Fruit fly (Drosophila melanogaster) whole organism, embryonic: ENCODE measurements around the gene CG13258.

Source experiments
- Adf1 ChIP-seq: fragments of 200-800 bp; sonication (Bioruptor generic); IDR thresholded peaks from 2 replicates; pipeline ENCODE4 v1.3.6; 2022; ENCODE audit warnings: missing biosample characterization, missing genetic modification characterization
- B-H1 ChIP-seq: fragments of 200-800 bp; sonication (Bioruptor generic); IDR thresholded peaks from 3 replicates; pipeline ENCODE4 v1.3.6; 2022; ENCODE audit warnings: missing biosample characterization, missing genetic modification characterization
- Bdp1 ChIP-seq: fragments of 200-800 bp; sonication (Bioruptor generic); optimal IDR thresholded peaks from 3 replicates; lab custom pipeline; 2016; ENCODE audit warnings: missing biosample characterization, missing genetic modification characterization
- Blimp-1 ChIP-seq: fragments of 200-800 bp; sonication (Bioruptor generic); optimal IDR thresholded peaks from 3 replicates; lab custom pipeline; 2018; ENCODE audit warnings: missing biosample characterization, missing genetic modification characterization, mild to moderate bottlenecking, moderate library complexity, missing genetic modification reagents
- CG10147 ChIP-seq: fragments of 200-800 bp; sonication (Bioruptor generic); optimal IDR thresholded peaks from 2 replicates; lab custom pipeline; 2019; ENCODE audit warnings: missing biosample characterization, mild to moderate bottlenecking, missing genetic modification characterization, moderate library complexity
- CG10431 ChIP-seq: fragments of 200-800 bp; sonication (Bioruptor generic); optimal IDR thresholded peaks from 3 replicates; lab custom pipeline; 2018; ENCODE audit warnings: missing biosample characterization, mild to moderate bottlenecking, missing genetic modification characterization
- CG11093 ChIP-seq: fragments of 200-800 bp; sonication (Bioruptor generic); IDR thresholded peaks from 3 replicates; pipeline ENCODE4 v1.3.6; 2022; ENCODE audit warnings: missing biosample characterization, missing genetic modification characterization
- CG11504 ChIP-seq: fragments of 200-800 bp; sonication (Bioruptor generic); optimal IDR thresholded peaks from 3 replicates; lab custom pipeline; 2019; ENCODE audit warnings: missing biosample characterization, mild to moderate bottlenecking, missing genetic modification characterization, moderate library complexity
- CG12071 ChIP-seq: fragments of 200-800 bp; sonication (Bioruptor generic); optimal IDR thresholded peaks from 3 replicates; lab custom pipeline; 2018; ENCODE audit warnings: missing biosample characterization, mild to moderate bottlenecking, missing genetic modification characterization
- CG18262 ChIP-seq: fragments of 200-800 bp; optimal IDR thresholded peaks from 3 replicates; lab custom pipeline; 2019; ENCODE audit warnings: missing biosample characterization, mild to moderate bottlenecking, missing genetic modification characterization, moderate library complexity
- CG2889 ChIP-seq: fragments of 200-800 bp; sonication (Bioruptor generic); IDR thresholded peaks from 3 replicates; pipeline ENCODE4 v1.3.6; 2022; ENCODE audit warnings: missing biosample characterization, missing genetic modification characterization
- CG32532 ChIP-seq: fragments of 200-800 bp; sonication (Bioruptor generic); IDR thresholded peaks from 2 replicates; pipeline ENCODE4 v1.3.6; 2022; ENCODE audit warnings: missing biosample characterization, missing genetic modification characterization
- CG6654 ChIP-seq: fragments of 200-800 bp; sonication (Bioruptor generic); optimal IDR thresholded peaks from 2 replicates; lab custom pipeline; 2017; ENCODE audit warnings: missing biosample characterization, mild to moderate bottlenecking, missing genetic modification characterization
- CG6765 ChIP-seq: fragments of 200-800 bp; sonication (Bioruptor generic); optimal IDR thresholded peaks from 3 replicates; lab custom pipeline; 2017; ENCODE audit warnings: missing biosample characterization, mild to moderate bottlenecking, missing genetic modification characterization
- CG8765 ChIP-seq: fragments of 200-800 bp; sonication (Bioruptor generic); IDR thresholded peaks from 2 replicates; pipeline ENCODE4 v1.3.6; 2022; ENCODE audit warnings: missing biosample characterization, missing genetic modification characterization
- CG8944 ChIP-seq: fragments of 200-800 bp; sonication (Bioruptor generic); optimal IDR thresholded peaks from 3 replicates; lab custom pipeline; 2016; ENCODE audit warnings: missing biosample characterization, missing genetic modification characterization
- Dip3 ChIP-seq: fragments of 200-800 bp; sonication (Bioruptor generic); optimal IDR thresholded peaks from 3 replicates; lab custom pipeline; 2016; ENCODE audit warnings: missing biosample characterization, missing genetic modification characterization
- Dll ChIP-seq: fragments of 200-800 bp; sonication (Bioruptor generic); IDR thresholded peaks from 4 replicates; pipeline ENCODE4 v1.3.6; 2022; ENCODE audit warnings: missing biosample characterization, missing genetic modification characterization; ENCODE audit not compliant: partially characterized antibody
- Dp ChIP-seq: fragments of 200-800 bp; sonication (Bioruptor generic); optimal IDR thresholded peaks from 2 replicates; lab custom pipeline; 2018; ENCODE audit warnings: missing biosample characterization, mild to moderate bottlenecking, missing genetic modification characterization, moderate library complexity
- E2f1 ChIP-seq: fragments of 200-800 bp; sonication (Bioruptor generic); IDR thresholded peaks from 2 replicates; pipeline ENCODE4 v1.3.6; 2022; ENCODE audit warnings: missing biosample characterization, missing genetic modification characterization
- GATAe ChIP-seq: fragments of 200-800 bp; sonication (Bioruptor generic); conservative IDR thresholded peaks from 2 replicates; pipeline ENCODE4 v1.3.6; 2022; ENCODE audit warnings: missing biosample characterization, missing genetic modification characterization
- HHEX ChIP-seq: fragments of 200-800 bp; sonication (Bioruptor generic); optimal IDR thresholded peaks from 3 replicates; lab custom pipeline; 2017; ENCODE audit warnings: missing biosample characterization, mild to moderate bottlenecking, missing genetic modification characterization, missing genetic modification reagents
- HLH3B ChIP-seq: fragments of 200-800 bp; sonication (Bioruptor generic); IDR thresholded peaks from 2 replicates; pipeline ENCODE4 v1.3.6; 2022; ENCODE audit warnings: missing biosample characterization, missing genetic modification characterization
- Pdp1 ChIP-seq, 2 experiments: fragments of 200-800 bp; sonication (Bioruptor generic); optimal IDR thresholded peaks; 3 replicates each; lab custom pipeline; 2016; ENCODE audit warnings: missing biosample characterization in 2 of 2, missing genetic modification characterization in 2 of 2, mild to moderate bottlenecking in 1 of 2, moderate library complexity in 1 of 2
- Stat92E ChIP-seq, 3 experiments: fragments of >200 bp in 2 of 3; fragments of 200-800 bp in 1 of 3; sonication (Bioruptor generic) in 1 of 3; optimal IDR thresholded peaks; 2 replicates each; lab custom pipeline; 2017 to 2019; ENCODE audit warnings: missing biosample characterization in 3 of 3, missing genetic modification characterization in 3 of 3, mild to moderate bottlenecking in 1 of 3, moderate library complexity in 1 of 3
- Taf1 ChIP-seq: fragments of 200-800 bp; sonication (Bioruptor generic); IDR thresholded peaks from 2 replicates; pipeline ENCODE4 v1.3.6; 2022; ENCODE audit warnings: missing biosample characterization, missing genetic modification characterization
- YL-1 ChIP-seq: fragments of 200-800 bp; sonication (Bioruptor generic); optimal IDR thresholded peaks from 3 replicates; lab custom pipeline; 2017; ENCODE audit warnings: missing biosample characterization, mild to moderate bottlenecking, missing genetic modification characterization
- amos ChIP-seq: fragments of 200-800 bp; sonication (Bioruptor generic); IDR thresholded peaks from 2 replicates; pipeline ENCODE4 v1.3.6; 2022; ENCODE audit warnings: missing biosample characterization, missing genetic modification characterization; ENCODE audit not compliant: partially characterized antibody
- ase ChIP-seq: fragments of 200-800 bp; sonication (Bioruptor generic); IDR thresholded peaks from 3 replicates; pipeline ENCODE4 v1.3.6; 2022; ENCODE audit warnings: missing biosample characterization, missing genetic modification characterization
- bcd ChIP-seq: fragments of 200-800 bp; sonication (Bioruptor generic); optimal IDR thresholded peaks from 2 replicates; lab custom pipeline; 2017; ENCODE audit warnings: missing biosample characterization, mild to moderate bottlenecking, missing genetic modification characterization
- cg ChIP-seq: fragments of 200-800 bp; sonication (Bioruptor generic); optimal IDR thresholded peaks from 3 replicates; lab custom pipeline; 2019; ENCODE audit warnings: missing biosample characterization, mild to moderate bottlenecking, missing genetic modification characterization, moderate library complexity
- chif ChIP-seq, 2 experiments: fragments of 200-800 bp; sonication (Bioruptor generic); optimal IDR thresholded peaks; 3 replicates each; lab custom pipeline; 2016; ENCODE audit warnings: missing biosample characterization in 2 of 2, missing genetic modification characterization in 2 of 2
- corto ChIP-seq: fragments of 200-800 bp; sonication (Bioruptor generic); optimal IDR thresholded peaks from 2 replicates; lab custom pipeline; 2016; ENCODE audit warnings: missing biosample characterization, mild to moderate bottlenecking, missing genetic modification characterization, moderate library complexity
- dan ChIP-seq: fragments of 200-800 bp; sonication (Bioruptor generic); IDR thresholded peaks from 2 replicates; pipeline ENCODE4 v1.3.6; 2022; ENCODE audit warnings: missing biosample characterization, missing genetic modification characterization
- esg ChIP-seq: fragments of 200-800 bp; sonication (Bioruptor generic); conservative IDR thresholded peaks from 2 replicates; pipeline ENCODE4 v1.3.6; 2022; ENCODE audit warnings: missing biosample characterization, missing genetic modification characterization
- fd3F ChIP-seq: fragments of 200-800 bp; sonication (Bioruptor generic); optimal IDR thresholded peaks from 2 replicates; lab custom pipeline; 2018; ENCODE audit warnings: missing biosample characterization, mild to moderate bottlenecking, missing genetic modification characterization, moderate library complexity
- ftz-f1 ChIP-seq: fragments of 200-800 bp; sonication (Bioruptor generic); optimal IDR thresholded peaks from 2 replicates; lab custom pipeline; 2016; ENCODE audit warnings: missing biosample characterization, missing genetic modification characterization
- gfzf ChIP-seq: fragments of 200-800 bp; sonication (Bioruptor generic); optimal IDR thresholded peaks from 2 replicates; lab custom pipeline; 2016; ENCODE audit warnings: missing biosample characterization, mild to moderate bottlenecking, missing genetic modification characterization, moderate library complexity
- h ChIP-seq: fragments of >200 bp; optimal IDR thresholded peaks from 2 replicates; lab custom pipeline; 2017
- mirr ChIP-seq: fragments of 200-800 bp; sonication (Bioruptor generic); optimal IDR thresholded peaks from 3 replicates; lab custom pipeline; 2018; ENCODE audit warnings: missing biosample characterization, mild to moderate bottlenecking, missing genetic modification characterization
- mld ChIP-seq: fragments of 200-800 bp; sonication (Bioruptor generic); IDR thresholded peaks from 3 replicates; pipeline ENCODE4 v1.3.6; 2022; ENCODE audit warnings: missing biosample characterization, missing genetic modification characterization; ENCODE audit not compliant: partially characterized antibody
- odd ChIP-seq: fragments of 200-800 bp; sonication (Bioruptor generic); optimal IDR thresholded peaks from 2 replicates; lab custom pipeline; 2017; ENCODE audit warnings: missing biosample characterization, mild to moderate bottlenecking, missing genetic modification characterization
- pan ChIP-seq, 4 experiments: fragments of >200 bp in 3 of 4; fragments of 200-800 bp in 1 of 4; sonication (Bioruptor generic) in 1 of 4; optimal IDR thresholded peaks in 3 of 4; IDR thresholded peaks in 1 of 4; 2 replicates each; pipeline versions ENCODE4 v1.3.6 to Lab custom; 2017 to 2022; ENCODE audit warnings: missing biosample characterization in 2 of 4, missing genetic modification characterization in 2 of 4, mixed read lengths in 1 of 4
- pum ChIP-seq: fragments of 200-800 bp; sonication (Bioruptor generic); optimal IDR thresholded peaks from 2 replicates; lab custom pipeline; 2016; ENCODE audit warnings: missing biosample characterization, missing genetic modification characterization
- salm ChIP-seq: fragments of 200-800 bp; sonication (Bioruptor generic); optimal IDR thresholded peaks from 2 replicates; lab custom pipeline; 2018; ENCODE audit warnings: missing biosample characterization, mild to moderate bottlenecking, missing genetic modification characterization
- sima ChIP-seq: fragments of 200-800 bp; sonication (Bioruptor generic); optimal IDR thresholded peaks from 2 replicates; lab custom pipeline; 2016; ENCODE audit warnings: missing biosample characterization, missing genetic modification characterization
- sr ChIP-seq: fragments of 200-800 bp; sonication (Bioruptor generic); IDR thresholded peaks from 3 replicates; pipeline ENCODE4 v1.3.6; 2022; ENCODE audit warnings: missing biosample characterization, missing genetic modification characterization
- tin ChIP-seq: fragments of 200-800 bp; sonication (Bioruptor generic); optimal IDR thresholded peaks from 3 replicates; lab custom pipeline; 2016; ENCODE audit warnings: missing biosample characterization, missing genetic modification characterization
- trh ChIP-seq: fragments of 200-800 bp; sonication (Bioruptor generic); optimal IDR thresholded peaks from 2 replicates; lab custom pipeline; 2016; ENCODE audit warnings: missing biosample characterization, missing genetic modification characterization
- yki ChIP-seq: fragments of >200 bp; optimal IDR thresholded peaks from 3 replicates; lab custom pipeline; 2018
- zen ChIP-seq: fragments of 200-800 bp; sonication (Bioruptor generic); optimal IDR thresholded peaks from 3 replicates; lab custom pipeline; 2018; ENCODE audit warnings: missing biosample characterization, mild to moderate bottlenecking, missing genetic modification characterization, moderate library complexity

The CG13258 gene

dm6 chr2L:16324833-16325232 is 32.0 kb upstream of the CG13258 start:
- TF ChIP-seq chif (GFP tag; optimal IDR thresholded peaks at IDR 0.05; lab: Kevin White, UChicago) (no peak), pum (GFP tag; lab: Kevin White, UChicago) (no peak), CG8944 (GFP tag; lab: Kevin White, UChicago) (no peak), Taf1 (GFP tag; lab: Robert Waterston, UW) (no peak), h (lab: Kevin White, UChicago) (no peak), amos (GFP tag; lab: Robert Waterston, UW) (no peak), CG8765 (GFP tag; lab: Robert Waterston, UW) (no peak), odd (GFP tag; lab: Kevin White, UChicago) (no peak), mirr (GFP tag; lab: Kevin White, UChicago) (peak; percentile 1), esg (GFP tag; lab: Robert Waterston, UW) (no peak), pan (optimal IDR thresholded peaks at IDR 0.05; lab: Kevin White, UChicago) (no peak), pan (GFP tag; optimal IDR thresholded peaks at IDR 0.05 in 1 of 2, IDR thresholded peaks at IDR 0.05 in 1 of 2) (peak in 1 of 2 experiments; percentile 74), sima (GFP tag; lab: Kevin White, UChicago) (no peak), GATAe (GFP tag; lab: Robert Waterston, UW) (no peak), Pdp1 (GFP tag; optimal IDR thresholded peaks at IDR 0.05; lab: Kevin White, UChicago) (no peak), sr (0 out of 3 replicates have a peak, but pooled peaks have one; percentile 8), HHEX (GFP tag; lab: Kevin White, UChicago) (no peak), zen (no peak), CG12071 (GFP tag; lab: Kevin White, UChicago) (no peak), salm (no peak), CG6765 (peak; percentile 9), fd3F (GFP tag; lab: Kevin White, UChicago) (no peak), HLH3B (GFP tag; lab: Robert Waterston, UW) (peak; percentile 7; the same call in 1 of the 2 replicates), dan (GFP tag; lab: Robert Waterston, UW) (no peak), ase (GFP tag; lab: Robert Waterston, UW) (no peak), CG11093 (GFP tag; lab: Robert Waterston, UW) (no peak), bcd (GFP tag; lab: Kevin White, UChicago) (no peak), E2f1 (peak; percentile 63; the same call in 1 of the 2 replicates), cg (peak; percentile 83), Blimp-1 (GFP tag; lab: Kevin White, UChicago) (peak; percentile 10), trh (GFP tag; lab: Kevin White, UChicago) (no peak), Dip3 (GFP tag; lab: Kevin White, UChicago) (no peak), CG6654 (no peak), Bdp1 (GFP tag; lab: Kevin White, UChicago) (no peak), CG10431 (GFP tag; lab: Kevin White, UChicago) (peak; percentile 15), Dp (GFP tag; lab: Kevin White, UChicago) (peak; percentile 25), CG32532 (no peak), Stat92E (GFP tag; optimal IDR thresholded peaks at IDR 0.05; lab: Kevin White, UChicago) (no peak), mld (GFP tag; lab: Robert Waterston, UW) (no peak), CG11504 (tag; lab: Kevin White, UChicago) (peak; percentile 11), ftz-f1 (GFP tag; lab: Kevin White, UChicago) (no peak), B-H1 (GFP tag; lab: Robert Waterston, UW) (no peak), tin (no peak), Adf1 (peak; percentile 53), YL-1 (GFP tag; lab: Kevin White, UChicago) (peak; percentile 33), CG10147 (GFP tag; lab: Kevin White, UChicago) (no peak), yki (lab: Kevin White, UChicago) (no peak), Dll (GFP tag; lab: Robert Waterston, UW) (no peak), gfzf (no peak), CG2889 (GFP tag; lab: Robert Waterston, UW) (no peak), corto (GFP tag; lab: Kevin White, UChicago) (peak; percentile 62), CG18262 (tag; lab: Kevin White, UChicago) (no peak)
